Worm (Caenorhabditis elegans) whole organism, L4/young adult: ENCODE results near the gene srr-10.
A peak's percentile ranks its signal among the peaks of the same experiment; 100 is the strongest.

Experiments
- W03F9.2 ChIP-seq: fragments of 150-350 bp; optimal IDR thresholded peaks from 2 replicates; lab custom pipeline; 2014; ENCODE audit warnings: missing biosample characterization, missing genetic modification characterization
- dao-5 ChIP-seq: sonication (generic microtip); optimal IDR thresholded peaks from 2 replicates; lab custom pipeline; 2016; ENCODE audit warnings: missing genotype, missing genetic modification characterization, moderate library complexity, missing compliant biosample characterization
- him-1 ChIP-seq: sonication (generic microtip); optimal IDR thresholded peaks from 2 replicates; lab custom pipeline; 2016; ENCODE audit warnings: missing genotype, missing genetic modification reagents, missing genetic modification characterization, missing compliant biosample characterization

The srr-10 gene

ce11 chrV:7747132-7747531 is 11.7 kb downstream of the srr-10 start:
- TF ChIP-seq W03F9.2 (no peak), dao-5 (no peak), him-1 (tag; lab: Kevin White, UChicago) (no peak)

- TF ChIP-seq W03F9.2 (no peak), him-1 (tag; lab: Kevin White, UChicago) (no peak), dao-5 (no peak)
Observed at ce11 chrV:7747987-7748607, 12.7 kb downstream of the srr-10 start.

ce11 chrV:7749708-7750107 is 14.3 kb downstream of the srr-10 start:
- TF ChIP-seq him-1 (tag; lab: Kevin White, UChicago) (no peak), W03F9.2 (no peak), dao-5 (no peak)

DNA sequence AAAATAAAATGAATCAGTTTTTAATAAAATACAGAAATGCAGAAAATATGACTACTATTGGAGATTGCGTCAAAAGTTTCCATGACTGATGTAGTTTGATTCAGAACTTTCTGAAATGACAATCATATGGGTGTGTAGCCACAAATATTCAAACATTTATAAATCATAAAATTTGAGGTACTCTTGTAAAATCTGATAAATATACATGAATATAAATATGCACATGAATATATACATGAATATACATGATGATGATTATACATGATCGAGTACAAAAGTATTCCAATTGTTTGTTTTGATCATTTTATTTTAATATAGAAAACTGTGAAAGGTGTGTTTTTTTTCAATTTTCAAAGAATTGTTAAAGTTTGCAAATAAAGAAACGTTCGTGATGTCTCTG is 19.1 kb downstream of the srr-10 start, which contains the start of gene T05B11.4:
Gene T05B11.4 (minus strand): TSS at position 101 of the 400 bp plus-strand sequence.
- no peak for TF ChIP-seq dao-5
- no peak for TF ChIP-seq him-1 (tag; lab: Kevin White, UChicago)
- no peak for TF ChIP-seq W03F9.2

DNA sequence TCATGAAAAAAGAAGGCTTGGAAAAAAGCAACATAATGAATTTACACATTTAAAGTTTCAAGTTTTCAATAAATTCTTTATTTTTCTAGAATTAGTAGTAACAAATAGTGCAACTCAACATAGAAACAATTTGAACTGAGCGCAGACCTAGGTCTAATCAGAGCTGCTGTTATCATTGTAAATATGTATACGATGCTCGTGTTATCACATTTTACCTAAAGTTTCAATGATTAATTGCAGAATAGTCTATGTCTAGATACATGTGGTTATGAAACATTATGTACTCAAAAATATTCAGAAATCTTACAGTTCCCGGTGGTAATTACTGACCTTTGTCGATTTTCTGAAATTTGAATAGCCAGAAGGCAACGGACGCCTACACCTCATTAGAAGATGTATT is 20.6 kb downstream of the srr-10 start:
- no peak for TF ChIP-seq dao-5
- no peak for TF ChIP-seq him-1 (tag; lab: Kevin White, UChicago)
- no peak for TF ChIP-seq W03F9.2

ce11 chrV:7759270-7759669 is 23.9 kb downstream of the srr-10 start:
- TF ChIP-seq W03F9.2 (no peak), dao-5 (no peak), him-1 (tag; lab: Kevin White, UChicago) (no peak)

DNA sequence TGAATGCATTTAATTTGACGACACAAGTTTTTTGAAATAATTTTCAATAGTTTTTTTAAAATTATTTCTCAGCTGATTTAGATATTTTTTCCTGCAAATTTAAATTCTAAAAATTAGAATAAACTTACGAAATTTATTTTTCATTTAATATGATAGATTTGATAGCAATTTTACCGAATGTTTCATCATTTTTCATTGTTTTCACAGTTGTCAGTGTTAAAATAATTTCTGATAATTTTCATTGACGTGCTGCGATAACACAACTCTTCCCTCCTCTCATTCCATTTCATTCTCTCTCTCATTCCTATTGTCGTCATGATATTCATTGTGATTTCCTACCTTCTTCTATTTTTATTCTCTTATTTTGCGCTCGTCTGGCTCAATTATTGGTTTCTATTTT is 24.8 kb downstream of the srr-10 start, which contains the start of gene hint-3:
Gene hint-3 (plus strand): TSS at position 301 of the 400 bp plus-strand sequence.
- TF ChIP-seq dao-5 = no peak
- no peak for TF ChIP-seq him-1 (tag; lab: Kevin White, UChicago)
- TF ChIP-seq W03F9.2 = no peak

- TF ChIP-seq W03F9.2 (no peak), him-1 (tag; lab: Kevin White, UChicago) (no peak), dao-5 (no peak)
Observed at ce11 chrV:7761906-7762305, 26.5 kb downstream of the srr-10 start.

DNA sequence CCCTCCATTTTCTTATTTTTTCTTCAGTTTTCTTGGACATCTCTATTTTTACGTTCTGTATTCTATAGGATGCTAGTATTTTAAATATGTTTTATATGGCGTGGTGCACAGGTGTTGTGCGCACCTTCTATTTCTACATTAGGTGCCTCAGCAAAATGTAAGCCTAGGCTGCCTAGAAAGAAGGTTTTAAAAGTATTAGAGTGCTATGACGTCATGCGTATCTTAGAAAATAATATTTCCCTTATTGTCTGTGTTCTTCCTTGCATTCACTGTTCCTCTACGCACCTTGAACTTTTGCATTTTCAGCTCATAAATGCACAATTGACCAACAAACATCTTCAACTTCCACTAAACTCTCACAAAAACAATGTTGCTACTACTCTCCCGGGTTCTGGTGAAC is 35.5 kb downstream of the srr-10 start, which contains the start of gene frpr-3:
Gene frpr-3 (plus strand): TSS at position 301 of the 400 bp plus-strand sequence.
- TF ChIP-seq W03F9.2 = no peak

DNA sequence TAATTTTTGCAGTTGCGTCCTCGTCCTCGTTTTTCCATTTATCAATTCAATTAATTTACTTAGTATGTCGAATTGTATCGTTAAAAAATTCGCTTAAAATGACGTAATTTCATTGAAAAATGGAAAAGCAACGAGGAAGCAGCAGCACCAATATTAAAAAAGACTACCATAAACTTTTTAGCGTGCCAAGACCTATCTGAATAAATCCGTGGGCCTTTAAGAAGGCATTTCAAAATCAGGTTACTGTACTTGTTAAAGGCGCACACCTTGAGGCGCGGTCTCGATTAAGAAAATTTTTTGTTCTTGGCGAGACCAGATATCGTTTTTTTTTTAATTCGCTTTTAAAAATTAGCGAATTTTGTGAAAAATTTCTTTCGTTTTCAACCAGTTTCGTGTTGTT is 38.2 kb downstream of the srr-10 start:
- no peak for TF ChIP-seq W03F9.2
- no peak for TF ChIP-seq him-1 (tag; lab: Kevin White, UChicago)
- no peak for TF ChIP-seq dao-5

ce11 chrV:7774143-7774595 is 38.8 kb downstream of the srr-10 start, which contains the start of gene grl-10:
Gene grl-10, plus strand, starts transcription at chrV:7774545.
- TF ChIP-seq W03F9.2 (no peak), dao-5 (no peak), him-1 (tag; lab: Kevin White, UChicago) (no peak)

- TF ChIP-seq W03F9.2 = no peak
- no peak for TF ChIP-seq him-1 (tag; lab: Kevin White, UChicago)
- TF ChIP-seq dao-5 = no peak
Observed at ce11 chrV:7775226-7775625, 39.8 kb downstream of the srr-10 start.

- TF ChIP-seq him-1 (tag; lab: Kevin White, UChicago) = no peak
- TF ChIP-seq dao-5 = no peak
- TF ChIP-seq W03F9.2 = peak; percentile 78
Observed at ce11 chrV:7776029-7776628, 40.7 kb downstream of the srr-10 start, which contains the start of the genes rpl-39 and rps-30. Gene rpl-39, minus strand, starts transcription at chrV:7776079. Gene rps-30, plus strand, starts transcription at chrV:7776578.

DNA sequence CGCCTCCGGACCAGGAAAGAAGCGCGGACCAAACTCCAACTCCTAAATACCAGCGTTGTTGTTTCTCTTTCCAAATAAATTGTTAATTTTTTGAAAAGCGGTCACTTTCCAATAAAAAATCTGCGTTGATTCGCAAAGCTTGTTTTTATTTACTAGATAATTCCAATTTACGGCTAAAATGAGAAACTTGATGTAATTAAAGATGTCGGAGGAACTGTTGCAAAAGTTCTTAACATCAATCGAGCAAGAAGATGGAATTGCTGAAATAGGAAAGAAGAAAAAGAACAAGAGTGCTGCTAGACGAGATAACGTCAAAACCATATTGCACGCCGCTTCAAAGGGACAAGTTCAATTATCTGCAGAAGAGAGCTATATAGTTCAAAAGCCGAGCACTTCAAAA is 41.7 kb downstream of the srr-10 start, which contains the start of gene C26F1.3:
Gene C26F1.3 (plus strand): TSS at position 203 of the 400 bp plus-strand sequence.
- TF ChIP-seq him-1 (tag; lab: Kevin White, UChicago) (no peak), W03F9.2 (no peak), dao-5 (no peak)

DNA sequence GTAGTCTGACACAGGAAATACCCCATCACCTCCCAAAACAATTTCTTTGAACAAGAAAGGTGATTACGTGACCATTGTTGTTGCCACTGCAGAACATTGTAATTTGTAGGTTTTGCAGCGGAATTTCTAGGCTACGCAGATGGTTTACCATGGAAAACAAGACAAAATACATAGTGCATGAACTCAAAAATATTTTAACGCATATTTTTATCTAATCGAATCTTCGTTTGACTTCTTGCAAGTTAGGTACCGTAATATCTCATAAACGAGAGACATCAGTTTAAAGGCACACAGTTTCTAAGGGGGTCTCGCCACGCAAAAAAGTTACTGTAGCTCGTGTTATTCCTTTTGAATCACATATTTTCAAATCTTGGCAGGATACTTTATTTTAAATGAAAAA is 43.6 kb downstream of the srr-10 start:
- TF ChIP-seq dao-5 = no peak
- no peak for TF ChIP-seq W03F9.2
- no peak for TF ChIP-seq him-1 (tag; lab: Kevin White, UChicago)
